Worm (Caenorhabditis elegans) whole organism, L2 larva: ENCODE results near the gene glrx-3.

Experiments used
- blmp-1 ChIP-seq: sonication (generic microtip); optimal IDR thresholded peaks from 2 replicates; lab custom pipeline; 2017; ENCODE audit warnings: missing genetic modification characterization, mild to moderate bottlenecking, missing compliant biosample characterization, antibody characterized with exemption, moderate library complexity; ENCODE audit not compliant: insufficient read depth
- egl-27 ChIP-seq: sonication (generic microtip); optimal IDR thresholded peaks from 3 replicates; lab custom pipeline; 2017; ENCODE audit warnings: missing biosample characterization, missing genetic modification reagents, missing genetic modification characterization
- elt-1 ChIP-seq: fragments of 150-350 bp; optimal IDR thresholded peaks from 2 replicates; lab custom pipeline; 2014; ENCODE audit warnings: missing biosample characterization, missing genetic modification characterization
- lin-11 ChIP-seq: fragments of 150-350 bp; sonication (generic microtip); optimal IDR thresholded peaks from 2 replicates; lab custom pipeline; 2014; ENCODE audit warnings: missing biosample characterization, missing genetic modification characterization, inconsistent platforms, mixed read lengths
- lsy-2 ChIP-seq, 2 experiments: fragments of 150-350 bp in 1 of 2; sonication (generic microtip) in 1 of 2; optimal IDR thresholded peaks; 2 replicates each; lab custom pipeline; 2014 to 2017; ENCODE audit warnings: missing biosample characterization in 2 of 2, missing genetic modification characterization in 2 of 2
- mdl-1 ChIP-seq, 2 experiments: fragments of 150-350 bp in 1 of 2; sonication (generic microtip) in 1 of 2; optimal IDR thresholded peaks; 2 replicates each; lab custom pipeline; 2017; ENCODE audit warnings: missing biosample characterization in 2 of 2, missing genetic modification characterization in 2 of 2
- nhr-11 ChIP-seq: fragments of 150-350 bp; optimal IDR thresholded peaks from 2 replicates; lab custom pipeline; 2014; ENCODE audit warnings: missing biosample characterization, missing genetic modification characterization
- nhr-77 ChIP-seq: fragments of 150-350 bp; optimal IDR thresholded peaks from 2 replicates; lab custom pipeline; 2014; ENCODE audit warnings: missing biosample characterization, missing genetic modification characterization
- snpc-4 ChIP-seq: fragments of 150-350 bp; optimal IDR thresholded peaks from 2 replicates; lab custom pipeline; 2014; ENCODE audit warnings: missing biosample characterization, missing genetic modification characterization

DNA sequence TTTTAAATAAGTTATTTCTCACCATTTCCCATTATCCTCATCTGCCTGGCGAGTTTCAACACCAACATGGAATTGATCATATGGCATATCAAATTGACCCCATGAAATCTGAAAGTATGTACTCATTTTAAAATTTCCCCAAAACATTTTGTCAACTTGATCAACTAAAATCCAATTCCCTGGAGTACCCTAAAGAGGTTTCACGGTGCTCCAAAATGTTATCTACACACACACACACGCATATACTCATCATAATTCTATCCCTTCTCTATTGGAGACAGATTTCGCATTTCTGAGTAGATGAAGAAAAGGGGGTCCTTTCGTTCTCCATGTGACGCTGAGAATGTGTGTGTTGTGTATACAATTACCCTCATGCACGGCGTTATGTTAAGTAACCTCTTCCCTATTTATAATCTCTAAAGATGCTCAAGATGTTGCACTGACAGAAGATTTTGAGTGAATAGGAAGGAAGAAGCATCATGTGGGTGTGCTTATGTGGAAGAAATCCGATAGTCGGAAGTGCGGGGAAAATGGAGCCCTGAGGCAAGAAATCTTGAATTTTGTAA is 15.0 kb upstream of the glrx-3 start:
- no peak for TF ChIP-seq lsy-2 (tag; optimal IDR thresholded peaks at IDR 0.05; lab: Kevin White, UChicago)
- TF ChIP-seq blmp-1: no peak
- TF ChIP-seq lin-11 (tag; lab: Kevin White, UChicago): no peak
- no peak for TF ChIP-seq mdl-1 (tag; optimal IDR thresholded peaks at IDR 0.05; lab: Kevin White, UChicago)
- no peak for TF ChIP-seq nhr-77
- TF ChIP-seq snpc-4 (tag; lab: Kevin White, UChicago): no peak
- TF ChIP-seq nhr-11 (tag; lab: Kevin White, UChicago): no peak
- TF ChIP-seq egl-27 (tag; lab: Kevin White, UChicago): no peak
- no peak for TF ChIP-seq elt-1 (tag; lab: Kevin White, UChicago)
